Worm (Caenorhabditis elegans): ENCODE results near the gene itr-1.

Gene itr-1

DNA sequence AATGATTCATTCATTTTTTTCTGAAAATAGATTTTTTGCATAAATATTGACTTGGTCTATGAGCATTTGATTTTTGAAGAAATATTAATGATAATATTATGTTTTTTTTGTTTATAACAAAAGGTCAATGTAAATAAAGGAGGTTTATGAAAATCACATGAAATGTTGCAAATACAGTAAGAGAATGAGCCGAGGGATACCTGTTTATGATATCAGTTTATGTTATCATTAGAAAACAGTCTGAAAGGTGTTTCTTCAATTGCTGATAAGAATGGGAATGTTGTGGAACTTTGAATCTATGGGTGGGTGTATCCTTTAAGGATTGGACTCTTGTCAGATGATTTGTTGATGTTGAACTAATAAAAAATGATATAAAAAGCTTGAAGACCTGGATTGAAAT, 59.2 kb downstream of the itr-1 start:
- no peak for TF ChIP-seq unc-62 (GFP tag; optimal IDR thresholded peaks at IDR 0.05)

DNA sequence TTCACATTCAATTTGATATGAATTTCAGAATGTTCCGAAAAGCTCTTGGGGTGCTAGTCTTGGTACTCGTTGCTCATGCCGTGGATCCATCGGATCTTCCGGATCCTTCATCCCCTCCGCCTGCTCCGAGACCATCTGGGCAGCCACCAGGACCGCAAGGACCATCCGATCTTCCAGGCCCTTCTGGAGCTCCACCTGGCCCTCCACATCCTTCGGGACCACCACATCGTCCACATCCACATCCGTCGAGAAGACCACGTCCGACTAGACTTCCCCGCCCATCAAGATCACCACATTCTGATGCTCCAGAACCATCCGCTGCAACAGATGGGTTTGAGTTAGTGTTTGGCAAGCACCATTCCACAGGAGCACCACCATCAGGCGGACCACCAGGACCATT, 59.6 kb downstream of the itr-1 start, which contains the start of gene clx-1:
clx-1 (plus strand) TSS at position 30 of the 400 bp plus-strand sequence.
- no peak for TF ChIP-seq unc-62 (GFP tag; optimal IDR thresholded peaks at IDR 0.05)

DNA sequence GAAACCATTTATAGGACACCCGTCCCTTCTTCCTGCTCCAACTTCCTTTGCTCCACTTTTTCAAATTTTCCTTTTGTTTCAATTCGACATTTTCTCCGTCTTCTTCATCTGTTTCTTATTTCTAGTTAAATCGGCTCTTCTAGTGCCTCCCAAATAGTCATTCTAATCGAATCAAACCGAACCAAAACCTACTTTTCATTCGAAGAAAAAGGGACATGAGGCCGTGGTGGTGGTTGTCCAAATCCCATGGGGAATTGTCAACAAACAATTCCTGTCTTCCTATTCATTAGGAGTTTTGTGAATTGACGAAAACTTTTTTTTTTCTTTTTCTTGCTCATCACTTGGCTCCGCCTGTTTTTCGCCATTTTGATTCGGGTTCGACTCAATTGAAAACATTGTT, 61.6 kb downstream of the itr-1 start:
- no peak for TF ChIP-seq unc-62 (GFP tag; optimal IDR thresholded peaks at IDR 0.05)

DNA sequence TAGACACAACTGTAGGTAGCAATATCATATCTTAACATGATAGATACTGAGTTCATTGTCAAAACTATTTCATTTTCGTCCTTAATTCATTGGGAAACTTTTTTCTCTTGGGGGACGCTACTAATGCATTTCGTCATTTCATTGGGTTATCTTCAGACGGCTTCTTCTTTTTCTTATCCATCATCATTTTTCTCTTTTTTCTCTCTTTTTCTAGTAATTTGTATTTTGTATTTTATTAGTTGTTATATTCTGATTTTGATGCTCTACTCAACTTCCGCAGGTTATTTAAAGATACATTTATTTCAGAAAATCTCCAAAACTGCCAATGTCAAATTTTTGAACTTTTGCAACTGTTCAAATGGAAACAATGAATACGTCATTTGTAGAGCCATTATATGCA, 68.6 kb downstream of the itr-1 start, which contains the start of gene npr-35:
npr-35 (plus strand) TSS at position 301 of the 400 bp plus-strand sequence.
- TF ChIP-seq unc-62 (GFP tag; optimal IDR thresholded peaks at IDR 0.05): no peak
